Fruit fly (Drosophila melanogaster) whole organism, embryonic: ENCODE results near the gene CRIF.

Experiments
- Asciz ChIP-seq: fragments of 200-800 bp; sonication (Bioruptor generic); optimal IDR thresholded peaks from 2 replicates; lab custom pipeline; 2017; ENCODE audit warnings: missing biosample characterization, mild to moderate bottlenecking, missing genetic modification characterization, missing genetic modification reagents
- Awh ChIP-seq: fragments of 200-800 bp; sonication (Bioruptor generic); IDR thresholded peaks from 2 replicates; pipeline ENCODE4, ENCODE4 v1.3.6; 2022; ENCODE audit warnings: missing biosample characterization, missing genetic modification characterization
- CG10209 ChIP-seq: fragments of 200-800 bp; sonication (Bioruptor generic); optimal IDR thresholded peaks from 3 replicates; lab custom pipeline; 2017; ENCODE audit warnings: missing biosample characterization, mild to moderate bottlenecking, missing genetic modification characterization, missing genetic modification reagents
- CG10321 ChIP-seq: fragments of 200-800 bp; sonication (Bioruptor generic); IDR thresholded peaks from 2 replicates; pipeline ENCODE4 v1.3.6; 2022; ENCODE audit warnings: missing biosample characterization, missing genetic modification characterization
- CG10959 ChIP-seq: fragments of 200-800 bp; sonication (Bioruptor generic); IDR thresholded peaks from 2 replicates; pipeline ENCODE4 v1.3.6; 2022; ENCODE audit warnings: missing biosample characterization, missing genetic modification characterization
- CG11695 ChIP-seq: fragments of 200-800 bp; sonication (Bioruptor generic); IDR thresholded peaks from 3 replicates; pipeline ENCODE4 v1.3.6; 2022; ENCODE audit warnings: missing biosample characterization, missing genetic modification characterization
- CG12219 ChIP-seq: fragments of 200-800 bp; sonication (Bioruptor generic); optimal IDR thresholded peaks from 3 replicates; lab custom pipeline; 2018; ENCODE audit warnings: missing biosample characterization, mild to moderate bottlenecking, missing genetic modification characterization
- CG12299 ChIP-seq: fragments of 200-800 bp; sonication (Bioruptor generic); optimal IDR thresholded peaks from 2 replicates; lab custom pipeline; 2018; ENCODE audit warnings: missing biosample characterization, mild to moderate bottlenecking, missing genetic modification characterization
- CG12744 ChIP-seq: fragments of 200-800 bp; sonication (Bioruptor generic); optimal IDR thresholded peaks from 2 replicates; lab custom pipeline; 2016; ENCODE audit warnings: missing biosample characterization, missing genetic modification characterization
- CG15011 ChIP-seq: fragments of 200-800 bp; sonication (Bioruptor generic); optimal IDR thresholded peaks from 3 replicates; lab custom pipeline; 2018; ENCODE audit warnings: missing biosample characterization, mild to moderate bottlenecking, missing genetic modification characterization
- CG15073 ChIP-seq: fragments of 200-800 bp; sonication (Bioruptor generic); optimal IDR thresholded peaks from 2 replicates; lab custom pipeline; 2016; ENCODE audit warnings: missing biosample characterization, missing genetic modification characterization
- CG1603 ChIP-seq: fragments of 200-800 bp; sonication (Bioruptor generic); optimal IDR thresholded peaks from 2 replicates; lab custom pipeline; 2019; ENCODE audit warnings: missing biosample characterization, mild to moderate bottlenecking, missing genetic modification characterization, moderate library complexity
- CG17829 ChIP-seq: fragments of 200-800 bp; optimal IDR thresholded peaks from 2 replicates; lab custom pipeline; 2019; ENCODE audit warnings: missing biosample characterization, mild to moderate bottlenecking, missing genetic modification characterization, moderate library complexity
- CG18011 ChIP-seq: fragments of 200-800 bp; sonication (Bioruptor generic); optimal IDR thresholded peaks from 2 replicates; lab custom pipeline; 2017; ENCODE audit warnings: missing biosample characterization, missing genetic modification characterization, mild to moderate bottlenecking, moderate library complexity, missing genotype
- CG18476 ChIP-seq: fragments of 200-800 bp; sonication (Bioruptor generic); optimal IDR thresholded peaks from 2 replicates; lab custom pipeline; 2016; ENCODE audit warnings: missing biosample characterization, mild to moderate bottlenecking, missing genetic modification characterization
- CG18599 ChIP-seq: fragments of 200-800 bp; sonication (Bioruptor generic); optimal IDR thresholded peaks from 3 replicates; lab custom pipeline; 2017; ENCODE audit warnings: missing biosample characterization, missing genetic modification characterization, mild to moderate bottlenecking, moderate library complexity, missing genetic modification reagents
- CG2129 ChIP-seq: fragments of 200-800 bp; sonication (Bioruptor generic); IDR thresholded peaks from 2 replicates; pipeline ENCODE4 v1.3.6; 2022; ENCODE audit warnings: missing biosample characterization, missing genetic modification characterization; ENCODE audit not compliant: partially characterized antibody
- CG2875 ChIP-seq: fragments of 200-800 bp; sonication (Bioruptor generic); optimal IDR thresholded peaks from 2 replicates; lab custom pipeline; 2017; ENCODE audit warnings: missing biosample characterization, mild to moderate bottlenecking, missing genetic modification characterization, missing genetic modification reagents
- CG3163 ChIP-seq: fragments of 200-800 bp; sonication (Bioruptor generic); optimal IDR thresholded peaks from 3 replicates; lab custom pipeline; 2016; ENCODE audit warnings: missing biosample characterization, missing genetic modification characterization
- CG3281 ChIP-seq: fragments of 200-800 bp; sonication (Bioruptor generic); optimal IDR thresholded peaks from 3 replicates; lab custom pipeline; 2017; ENCODE audit warnings: missing biosample characterization, mild to moderate bottlenecking, missing genetic modification characterization
- CG3995 ChIP-seq: fragments of 200-800 bp; sonication (Bioruptor generic); optimal IDR thresholded peaks from 3 replicates; lab custom pipeline; 2016; ENCODE audit warnings: missing biosample characterization, missing genetic modification characterization
- CG42726 ChIP-seq: fragments of 200-800 bp; sonication (Bioruptor generic); IDR thresholded peaks from 2 replicates; pipeline ENCODE4 v1.3.6; 2022; ENCODE audit warnings: missing biosample characterization, missing genetic modification characterization; ENCODE audit not compliant: partially characterized antibody
- CG6272 ChIP-seq: fragments of 200-800 bp; sonication (Bioruptor generic); IDR thresholded peaks from 2 replicates; pipeline ENCODE4 v1.3.6; 2022; ENCODE audit warnings: missing biosample characterization, missing genetic modification characterization
- CG6654 ChIP-seq: fragments of 200-800 bp; sonication (Bioruptor generic); optimal IDR thresholded peaks from 2 replicates; lab custom pipeline; 2017; ENCODE audit warnings: missing biosample characterization, mild to moderate bottlenecking, missing genetic modification characterization
- CG8765 ChIP-seq: fragments of 200-800 bp; sonication (Bioruptor generic); IDR thresholded peaks from 2 replicates; pipeline ENCODE4 v1.3.6; 2022; ENCODE audit warnings: missing biosample characterization, missing genetic modification characterization
- CG9876 ChIP-seq: fragments of 200-800 bp; sonication (Bioruptor generic); optimal IDR thresholded peaks from 2 replicates; lab custom pipeline; 2016; ENCODE audit warnings: missing biosample characterization, missing genetic modification characterization
- CTCF ChIP-seq: fragments of 200-800 bp; sonication (Bioruptor generic); optimal IDR thresholded peaks from 2 replicates; lab custom pipeline; 2017; ENCODE audit warnings: missing biosample characterization, mild to moderate bottlenecking, missing genetic modification characterization, moderate library complexity
- Doc2 ChIP-seq: fragments of 200-800 bp; sonication (Bioruptor generic); IDR thresholded peaks from 2 replicates; pipeline ENCODE4 v1.3.6; 2022; ENCODE audit warnings: missing biosample characterization, missing genetic modification characterization
- Elba2 ChIP-seq: fragments of 200-800 bp; sonication (Bioruptor generic); optimal IDR thresholded peaks from 3 replicates; lab custom pipeline; 2016; ENCODE audit warnings: missing biosample characterization, missing genetic modification characterization
- Ets97D ChIP-seq: fragments of 200-800 bp; sonication (Bioruptor generic); optimal IDR thresholded peaks from 3 replicates; lab custom pipeline; 2016; ENCODE audit warnings: missing biosample characterization, missing genetic modification characterization
- Max ChIP-seq: fragments of 200-800 bp; sonication (Bioruptor generic); optimal IDR thresholded peaks from 2 replicates; lab custom pipeline; 2016; ENCODE audit warnings: missing biosample characterization, mild to moderate bottlenecking, missing genetic modification characterization
- Med ChIP-seq: fragments of 200-800 bp; sonication (Bioruptor generic); peaks from one replicate; lab custom pipeline; 2016; ENCODE audit warnings: missing biosample characterization, missing genetic modification characterization, mild to moderate bottlenecking, inconsistent platforms, moderate library complexity
- Myb ChIP-seq: fragments of 200-800 bp; sonication (Bioruptor generic); optimal IDR thresholded peaks from 2 replicates; lab custom pipeline; 2016; ENCODE audit warnings: missing biosample characterization, missing genetic modification characterization
- NC2α ChIP-seq: fragments of 200-800 bp; sonication (Bioruptor generic); optimal IDR thresholded peaks from 2 replicates; lab custom pipeline; 2016; ENCODE audit warnings: missing biosample characterization, missing genetic modification characterization
- Stat92E ChIP-seq, 3 experiments: fragments of >200 bp in 2 of 3; fragments of 200-800 bp in 1 of 3; sonication (Bioruptor generic) in 1 of 3; optimal IDR thresholded peaks; 2 replicates each; lab custom pipeline; 2017 to 2019; ENCODE audit warnings: missing biosample characterization in 3 of 3, missing genetic modification characterization in 3 of 3, mild to moderate bottlenecking in 1 of 3, moderate library complexity in 1 of 3
- Tbp ChIP-seq: fragments of >200 bp; optimal IDR thresholded peaks from 2 replicates; lab custom pipeline; 2018; ENCODE audit warnings: missing biosample characterization, missing genetic modification characterization
- Usf ChIP-seq: fragments of 200-800 bp; sonication (Bioruptor generic); optimal IDR thresholded peaks from 2 replicates; lab custom pipeline; 2017; ENCODE audit warnings: missing genotype, missing biosample characterization, missing genetic modification characterization
- abd-A ChIP-seq: fragments of 200-800 bp; sonication (Bioruptor generic); optimal IDR thresholded peaks from 3 replicates; lab custom pipeline; 2019; ENCODE audit warnings: missing biosample characterization, mild to moderate bottlenecking, missing genetic modification characterization, moderate library complexity
- bowl ChIP-seq: fragments of 200-800 bp; sonication (Bioruptor generic); IDR thresholded peaks from 2 replicates; pipeline ENCODE4 v1.3.6; 2022; ENCODE audit warnings: missing biosample characterization, missing genetic modification characterization
- cas ChIP-seq: fragments of 200-800 bp; sonication (Bioruptor generic); IDR thresholded peaks from 2 replicates; pipeline ENCODE4 v1.3.6; 2022; ENCODE audit warnings: missing biosample characterization, missing genetic modification characterization
- dati ChIP-seq: fragments of 200-800 bp; sonication (Bioruptor generic); IDR thresholded peaks from 2 replicates; pipeline ENCODE4 v1.3.6; 2022; ENCODE audit warnings: missing biosample characterization, missing genetic modification characterization
- gem ChIP-seq: fragments of 200-800 bp; sonication (Bioruptor generic); optimal IDR thresholded peaks from 2 replicates; lab custom pipeline; 2019; ENCODE audit warnings: missing biosample characterization, mild to moderate bottlenecking, missing genetic modification characterization, moderate library complexity
- ken ChIP-seq: fragments of 200-800 bp; sonication (Bioruptor generic); IDR thresholded peaks from 3 replicates; pipeline ENCODE4 v1.3.6; 2022; ENCODE audit warnings: missing biosample characterization, missing genetic modification characterization
- onecut ChIP-seq: fragments of 200-800 bp; sonication (Bioruptor generic); IDR thresholded peaks from 2 replicates; pipeline ENCODE4 v1.3.6; 2022; ENCODE audit warnings: missing biosample characterization, missing genetic modification characterization
- otp ChIP-seq: fragments of 200-800 bp; sonication (Bioruptor generic); IDR thresholded peaks from 3 replicates; pipeline ENCODE4, ENCODE4 v1.3.6; 2022; ENCODE audit warnings: missing biosample characterization, missing genetic modification characterization
- pnt ChIP-seq: fragments of 200-800 bp; sonication (Bioruptor generic); optimal IDR thresholded peaks from 3 replicates; lab custom pipeline; 2016; ENCODE audit warnings: missing biosample characterization, missing genetic modification characterization
- ranshi ChIP-seq: fragments of 200-800 bp; sonication (Bioruptor generic); IDR thresholded peaks from 2 replicates; pipeline ENCODE4 v1.3.6; 2022; ENCODE audit warnings: missing biosample characterization, missing genetic modification characterization
- slp2 ChIP-seq: fragments of 200-800 bp; sonication (Bioruptor generic); optimal IDR thresholded peaks from 2 replicates; lab custom pipeline; 2016; ENCODE audit warnings: missing biosample characterization, missing genetic modification characterization
- tna ChIP-seq: fragments of 200-800 bp; sonication (Bioruptor generic); IDR thresholded peaks from 2 replicates; pipeline ENCODE4 v1.3.6; 2022; ENCODE audit warnings: missing biosample characterization, missing genetic modification characterization; ENCODE audit not compliant: partially characterized antibody
- ttk ChIP-seq: fragments of 200-800 bp; sonication (Bioruptor generic); IDR thresholded peaks from 2 replicates; pipeline ENCODE4 v2.1.2; 2022; ENCODE audit warnings: missing biosample characterization, missing genetic modification characterization
- vfl ChIP-seq: fragments of 200-800 bp; sonication (Bioruptor generic); optimal IDR thresholded peaks from 2 replicates; lab custom pipeline; 2016; ENCODE audit warnings: missing biosample characterization, missing genetic modification characterization
- wek ChIP-seq: fragments of 200-800 bp; sonication (Bioruptor generic); optimal IDR thresholded peaks from 3 replicates; lab custom pipeline; 2018; ENCODE audit warnings: missing biosample characterization, mild to moderate bottlenecking, missing genetic modification characterization, moderate library complexity

Gene CRIF

dm6 chr3L:21604265-21604664, 35.6 kb upstream of the CRIF start (continued):
- no peak for TF ChIP-seq cas (GFP tag; lab: Robert Waterston, UW)
- peak; percentile 16 for TF ChIP-seq Max (GFP tag; lab: Kevin White, UChicago)
- no peak for TF ChIP-seq CG15073 (GFP tag; lab: Kevin White, UChicago)
- no peak for TF ChIP-seq dati
- TF ChIP-seq CG18599 (GFP tag; lab: Kevin White, UChicago) = no peak
- TF ChIP-seq CG1603 (tag; lab: Kevin White, UChicago) = peak; percentile 72
- no peak for TF ChIP-seq CG12299
- TF ChIP-seq slp2 = no peak
- no peak for TF ChIP-seq NC2α (GFP tag; lab: Kevin White, UChicago)
- peak; percentile 45; the same call in 1 of the 2 replicates for TF ChIP-seq CG8765 (GFP tag; lab: Robert Waterston, UW)
- peak in 1 of 3 experiments; percentile 18 for TF ChIP-seq Stat92E (GFP tag; optimal IDR thresholded peaks at IDR 0.05; lab: Kevin White, UChicago)
- TF ChIP-seq CG11695 (GFP tag; lab: Robert Waterston, UW) = no peak
- peak; percentile 84 for TF ChIP-seq CG42726 (GFP tag; lab: Robert Waterston, UW)
- no peak for TF ChIP-seq Usf (GFP tag; lab: Kevin White, UChicago)
- TF ChIP-seq Doc2 = no peak
- TF ChIP-seq CG9876 (GFP tag; lab: Kevin White, UChicago) = peak; percentile 75
- TF ChIP-seq CG2129 (GFP tag; lab: Robert Waterston, UW) = no peak
- peak; percentile 46; the same call in 1 of the 2 replicates for TF ChIP-seq onecut (GFP tag; lab: Robert Waterston, UW)
- TF ChIP-seq CG18011 = no peak
- no peak for TF ChIP-seq Tbp (GFP tag; lab: Kevin White, UChicago)
- TF ChIP-seq CG10959 (GFP tag; lab: Robert Waterston, UW) = peak; percentile 64
- no peak for TF ChIP-seq wek (GFP tag; lab: Kevin White, UChicago)
- TF ChIP-seq Awh (GFP tag; lab: Robert Waterston, UW) = no peak
- TF ChIP-seq CG3163 (GFP tag; lab: Kevin White, UChicago) = peak; percentile 97
- peak; percentile 47 for TF ChIP-seq Elba2
- TF ChIP-seq bowl (GFP tag; lab: Robert Waterston, UW) = no peak
- TF ChIP-seq CG12219 = no peak
- TF ChIP-seq Ets97D (GFP tag; lab: Kevin White, UChicago) = peak; percentile 31
- peak; percentile 69 for TF ChIP-seq ranshi (GFP tag; lab: Robert Waterston, UW)
- TF ChIP-seq gem (tag; lab: Kevin White, UChicago) = no peak
- TF ChIP-seq CG18476 = no peak
- TF ChIP-seq CG10209 (GFP tag; lab: Kevin White, UChicago) = peak; percentile 16
- TF ChIP-seq ken (GFP tag; lab: Robert Waterston, UW) = peak; percentile 66; the same call in 2 of the 3 replicates
- no peak for TF ChIP-seq abd-A (tag; lab: Kevin White, UChicago)
- TF ChIP-seq CG15011 = no peak
- peak; percentile 14 for TF ChIP-seq vfl (GFP tag; lab: Kevin White, UChicago)
- TF ChIP-seq Myb = peak; percentile 78
- no peak for TF ChIP-seq tna (GFP tag; lab: Robert Waterston, UW)
- peak; percentile 51 for TF ChIP-seq CG17829 (tag; lab: Kevin White, UChicago)
- no peak for TF ChIP-seq CG3281 (GFP tag; lab: Kevin White, UChicago)
- no peak for TF ChIP-seq CG6654 (GFP tag; lab: Kevin White, UChicago)
- TF ChIP-seq Asciz (GFP tag; lab: Kevin White, UChicago) = no peak
- TF ChIP-seq otp (GFP tag; lab: Robert Waterston, UW) = no peak
- TF ChIP-seq ttk = peak; percentile 49; the same call in 1 of the 2 replicates
- TF ChIP-seq CG2875 (GFP tag; lab: Kevin White, UChicago) = peak; percentile 40
- TF ChIP-seq CG10321 = no peak
- peak; percentile 100 for TF ChIP-seq CTCF
- peak; percentile 75 for TF ChIP-seq pnt (GFP tag; lab: Kevin White, UChicago)
- TF ChIP-seq CG6272 (GFP tag; lab: Robert Waterston, UW) = no peak
- TF ChIP-seq Med (GFP tag; lab: Kevin White, UChicago) = peak; percentile 95
- TF ChIP-seq CG12744 (GFP tag; lab: Kevin White, UChicago) = peak; percentile 67
- TF ChIP-seq CG3995 (GFP tag; lab: Kevin White, UChicago) = no peak
